Worm (Caenorhabditis elegans) whole organism, midembryonic: ENCODE data around the gene F46B6.12.

Experiments used
- T22C8.4 ChIP-seq: fragments of 200-800 bp; sonication (Bioruptor generic); IDR thresholded peaks from 2 replicates; pipeline ENCODE4 v1.3.6; 2022; ENCODE audit warnings: missing genetic modification characterization, missing compliant biosample characterization
- cog-1 ChIP-seq: sonication (generic microtip); optimal IDR thresholded peaks from 2 replicates; lab custom pipeline; 2016; ENCODE audit warnings: missing genetic modification characterization, missing compliant biosample characterization
- flt-1 ChIP-seq: fragments of 200-800 bp; sonication (Bioruptor generic); IDR thresholded peaks from 2 replicates; pipeline ENCODE4 v1.3.6; 2022; ENCODE audit warnings: missing genetic modification characterization, missing compliant biosample characterization
- klf-2 ChIP-seq: fragments of 200-800 bp; sonication (Bioruptor generic); conservative IDR thresholded peaks from 2 replicates; pipeline ENCODE4 v1.3.6; 2022; ENCODE audit warnings: missing genetic modification reagents, missing genetic modification characterization, missing compliant biosample characterization
- med-1 ChIP-seq: sonication (generic microtip); optimal IDR thresholded peaks from 2 replicates; lab custom pipeline; 2017; ENCODE audit warnings: missing genetic modification characterization, mild to moderate bottlenecking, missing compliant biosample characterization, antibody characterized with exemption, missing genetic modification reagents; ENCODE audit not compliant: insufficient read depth
- ref-1 ChIP-seq: fragments of 200-800 bp; sonication (Bioruptor generic); conservative IDR thresholded peaks from 2 replicates; pipeline ENCODE4 v1.3.6; 2022; ENCODE audit warnings: missing genetic modification reagents, missing genetic modification characterization, missing compliant biosample characterization
- tab-1 ChIP-seq: fragments of 200-800 bp; sonication (Bioruptor generic); IDR thresholded peaks from 2 replicates; pipeline ENCODE4 v1.3.6; 2022; ENCODE audit warnings: missing genetic modification characterization, missing compliant biosample characterization
- ztf-23 ChIP-seq: fragments of 200-800 bp; sonication (Bioruptor generic); IDR thresholded peaks from 2 replicates; pipeline ENCODE4 v1.3.6; 2022; ENCODE audit warnings: missing genetic modification reagents, missing genetic modification characterization, missing compliant biosample characterization
- ztf-29 ChIP-seq: fragments of 200-800 bp; sonication (Bioruptor generic); IDR thresholded peaks from 2 replicates; pipeline ENCODE4 v1.3.6; 2022; ENCODE audit warnings: missing genetic modification reagents, missing genetic modification characterization, missing compliant biosample characterization

F46B6.12 gene

DNA sequence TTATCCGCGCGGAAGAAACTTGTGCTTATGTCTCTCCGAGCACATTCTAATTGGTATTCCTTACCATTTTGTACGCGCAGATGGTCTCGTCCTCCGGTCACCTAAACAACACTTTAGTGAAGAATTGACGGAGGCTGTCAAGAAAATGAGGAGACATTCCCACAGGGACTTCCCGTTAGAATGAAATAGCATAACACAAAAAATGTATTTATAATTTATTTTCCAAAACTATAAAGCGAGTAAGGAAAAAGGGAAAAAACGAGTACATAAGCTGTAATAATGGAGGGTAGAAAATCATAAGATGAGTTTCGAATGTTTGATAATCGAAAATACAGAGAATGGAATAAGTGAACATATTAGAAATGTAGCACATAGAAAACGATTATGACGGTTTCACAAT lies at the start of gene F46B6.12:
TSS of gene F46B6.12 (minus strand) at position 101 of the 400 bp plus-strand sequence.
- TF ChIP-seq tab-1 (GFP tag; lab: Robert Waterston, UW), result no peak
- TF ChIP-seq T22C8.4 (GFP tag; lab: Robert Waterston, UW), result no peak
- no peak for TF ChIP-seq ref-1 (GFP tag; lab: Robert Waterston, UW)
- no peak for TF ChIP-seq klf-2 (GFP tag; lab: Robert Waterston, UW)
- no peak for TF ChIP-seq flt-1 (GFP tag; lab: Robert Waterston, UW)
- no peak for TF ChIP-seq ztf-23 (GFP tag; lab: Robert Waterston, UW)
- no peak for TF ChIP-seq cog-1
- TF ChIP-seq ztf-29 (GFP tag; lab: Robert Waterston, UW), result no peak

DNA sequence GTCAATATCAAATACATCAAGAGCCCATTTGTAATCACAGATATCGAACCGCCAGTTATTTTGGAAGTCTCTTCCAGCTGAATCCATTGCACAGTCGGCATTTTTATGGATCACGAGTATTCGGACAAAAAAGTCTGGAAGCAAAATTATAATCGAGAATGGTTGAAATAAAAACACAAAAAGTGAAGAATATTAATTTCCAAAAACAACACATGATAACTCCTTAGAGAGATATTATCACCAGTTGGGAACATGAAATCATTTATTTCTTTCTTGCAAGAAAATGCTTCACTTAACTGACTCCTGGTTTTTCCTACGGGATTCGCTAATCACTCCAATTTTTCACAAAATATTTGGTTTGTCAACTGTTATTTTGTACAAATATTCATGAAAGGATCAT lies 48.5 kb upstream of the F46B6.12 start, which contains the start of gene str-2:
TSS of gene str-2 (minus strand) at position 101 of the 400 bp plus-strand sequence.
- TF ChIP-seq flt-1 (GFP tag; lab: Robert Waterston, UW), result no peak
- TF ChIP-seq med-1 (GFP tag; lab: Kevin White, UChicago), result no peak
- no peak for TF ChIP-seq ref-1 (GFP tag; lab: Robert Waterston, UW)
- TF ChIP-seq ztf-29 (GFP tag; lab: Robert Waterston, UW), result no peak
- no peak for TF ChIP-seq ztf-23 (GFP tag; lab: Robert Waterston, UW)
- TF ChIP-seq tab-1 (GFP tag; lab: Robert Waterston, UW), result no peak
- no peak for TF ChIP-seq cog-1
- TF ChIP-seq T22C8.4 (GFP tag; lab: Robert Waterston, UW), result no peak
- TF ChIP-seq klf-2 (GFP tag; lab: Robert Waterston, UW), result no peak

DNA sequence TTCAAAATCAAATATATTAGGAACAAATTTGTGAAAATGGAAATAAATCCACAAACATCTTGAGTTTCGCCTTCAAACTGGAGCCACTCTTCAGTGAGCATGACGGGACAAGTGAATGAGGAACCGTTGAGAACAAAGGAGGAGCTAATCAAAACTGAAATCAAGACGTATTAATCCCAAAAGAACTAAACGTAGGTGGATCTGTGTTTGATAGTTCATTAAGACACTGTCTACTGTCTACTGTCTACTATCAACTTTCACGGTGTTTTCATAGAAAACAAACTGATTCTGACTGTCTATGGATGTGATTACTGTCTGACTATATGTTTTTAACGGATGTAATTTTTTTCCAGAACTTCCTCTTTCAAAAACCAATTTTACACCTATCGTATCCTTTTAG lies 46.1 kb upstream of the F46B6.12 start, which contains the start of gene str-193:
TSS of gene str-193 (minus strand) at position 101 of the 400 bp plus-strand sequence.
- no peak for TF ChIP-seq T22C8.4 (GFP tag; lab: Robert Waterston, UW)
- no peak for TF ChIP-seq flt-1 (GFP tag; lab: Robert Waterston, UW)
- no peak for TF ChIP-seq med-1 (GFP tag; lab: Kevin White, UChicago)
- no peak for TF ChIP-seq ztf-29 (GFP tag; lab: Robert Waterston, UW)
- TF ChIP-seq cog-1, result no peak
- TF ChIP-seq ztf-23 (GFP tag; lab: Robert Waterston, UW), result no peak
- TF ChIP-seq tab-1 (GFP tag; lab: Robert Waterston, UW), result no peak
- no peak for TF ChIP-seq klf-2 (GFP tag; lab: Robert Waterston, UW)

DNA sequence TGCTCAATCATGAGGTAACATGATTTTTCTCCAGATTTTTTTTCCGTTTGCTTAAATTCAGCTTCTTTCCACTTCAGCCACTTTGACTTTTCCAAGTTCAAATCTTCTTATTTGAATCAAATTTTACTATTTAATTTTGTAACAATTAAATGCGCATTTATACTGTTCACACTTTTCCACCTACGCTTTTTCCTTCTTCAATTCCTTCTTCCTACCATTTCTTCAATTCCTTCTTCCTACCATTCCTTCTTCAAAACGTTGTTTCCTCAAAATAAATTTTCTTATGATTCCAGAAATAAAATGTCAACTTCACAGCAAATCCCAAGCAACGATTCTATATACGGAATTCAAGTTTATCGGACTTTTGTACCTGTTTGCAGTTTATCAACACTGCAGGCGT lies 40.8 kb upstream of the F46B6.12 start, which contains the start of gene sru-31:
TSS of gene sru-31 (plus strand) at position 301 of the 400 bp plus-strand sequence.
- TF ChIP-seq T22C8.4 (GFP tag; lab: Robert Waterston, UW) (no peak), ref-1 (GFP tag; lab: Robert Waterston, UW) (no peak), med-1 (GFP tag; lab: Kevin White, UChicago) (no peak), flt-1 (GFP tag; lab: Robert Waterston, UW) (no peak), tab-1 (GFP tag; lab: Robert Waterston, UW) (no peak), klf-2 (GFP tag; lab: Robert Waterston, UW) (no peak), ztf-29 (GFP tag; lab: Robert Waterston, UW) (no peak), cog-1 (no peak), ztf-23 (GFP tag; lab: Robert Waterston, UW) (no peak)

DNA sequence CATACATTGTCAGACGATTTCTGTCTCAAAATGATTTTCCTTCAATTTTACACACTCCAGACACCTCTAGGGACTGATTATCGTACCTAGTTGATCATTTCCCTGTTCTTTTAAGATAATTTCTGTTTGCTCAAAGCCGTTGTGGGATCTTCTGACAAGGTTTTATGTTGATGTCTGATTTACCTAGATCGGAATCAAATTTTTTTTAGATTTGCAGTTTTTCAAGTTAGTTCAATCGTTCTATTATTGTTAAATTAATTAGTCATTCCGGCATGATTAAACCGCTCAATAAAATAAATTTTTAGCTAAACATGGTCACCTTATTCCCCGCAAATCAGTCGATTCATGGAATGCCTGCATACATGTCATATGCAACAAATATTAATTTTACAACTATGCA lies 37.9 kb upstream of the F46B6.12 start, which contains the start of gene sru-30:
TSS of gene sru-30 (plus strand) at position 301 of the 400 bp plus-strand sequence.
- TF ChIP-seq flt-1 (GFP tag; lab: Robert Waterston, UW), result no peak
- no peak for TF ChIP-seq tab-1 (GFP tag; lab: Robert Waterston, UW)
- TF ChIP-seq ref-1 (GFP tag; lab: Robert Waterston, UW), result no peak
- TF ChIP-seq T22C8.4 (GFP tag; lab: Robert Waterston, UW), result no peak
- TF ChIP-seq klf-2 (GFP tag; lab: Robert Waterston, UW), result no peak
- TF ChIP-seq cog-1, result no peak
- no peak for TF ChIP-seq ztf-23 (GFP tag; lab: Robert Waterston, UW)
- TF ChIP-seq med-1 (GFP tag; lab: Kevin White, UChicago), result no peak
- no peak for TF ChIP-seq ztf-29 (GFP tag; lab: Robert Waterston, UW)

DNA sequence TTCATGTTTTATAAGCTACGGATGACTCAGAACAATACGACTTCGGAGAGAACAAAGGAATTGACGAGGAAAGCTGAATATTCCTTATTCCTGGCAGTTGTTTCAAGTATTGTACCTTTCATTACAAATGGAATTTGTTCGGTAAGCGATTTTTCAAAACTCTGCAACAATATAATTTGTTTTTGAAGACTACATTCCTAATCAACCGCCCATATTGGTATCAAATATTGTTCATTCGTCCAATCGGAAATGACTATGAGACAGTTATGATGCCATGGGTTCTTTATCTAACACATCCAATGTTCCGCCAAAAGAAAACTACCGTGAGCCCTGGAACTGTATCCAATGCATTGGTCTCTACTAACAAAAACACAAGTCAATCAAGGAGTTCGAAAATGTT lies 36.6 kb upstream of the F46B6.12 start:
- no peak for TF ChIP-seq T22C8.4 (GFP tag; lab: Robert Waterston, UW)
- TF ChIP-seq med-1 (GFP tag; lab: Kevin White, UChicago), result no peak
- TF ChIP-seq tab-1 (GFP tag; lab: Robert Waterston, UW), result no peak
- TF ChIP-seq ref-1 (GFP tag; lab: Robert Waterston, UW), result no peak
- no peak for TF ChIP-seq klf-2 (GFP tag; lab: Robert Waterston, UW)
- no peak for TF ChIP-seq ztf-29 (GFP tag; lab: Robert Waterston, UW)
- no peak for TF ChIP-seq flt-1 (GFP tag; lab: Robert Waterston, UW)
- no peak for TF ChIP-seq ztf-23 (GFP tag; lab: Robert Waterston, UW)
- no peak for TF ChIP-seq cog-1

DNA sequence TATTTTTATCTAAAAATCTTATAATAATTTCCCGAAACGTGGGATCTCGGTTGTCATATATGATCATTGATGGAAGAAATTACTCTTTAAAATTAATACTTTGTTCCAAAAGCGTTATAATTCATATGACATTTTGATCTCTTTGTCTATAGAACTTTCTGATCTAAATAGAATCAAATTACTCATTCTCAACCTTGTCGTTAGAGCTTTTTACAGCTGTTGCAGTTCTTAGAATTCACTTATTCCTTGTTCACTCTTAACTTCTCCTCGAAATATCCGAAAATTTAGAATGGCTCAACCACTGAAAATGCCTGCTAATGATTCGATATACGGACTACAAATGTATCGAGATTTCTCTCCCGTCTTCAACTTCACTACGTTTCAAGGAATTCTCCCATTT lies 35.5 kb upstream of the F46B6.12 start, which contains the start of gene sru-29:
TSS of gene sru-29 (plus strand) at position 301 of the 400 bp plus-strand sequence.
- TF ChIP-seq ztf-23 (GFP tag; lab: Robert Waterston, UW) (no peak), med-1 (GFP tag; lab: Kevin White, UChicago) (no peak), tab-1 (GFP tag; lab: Robert Waterston, UW) (no peak), T22C8.4 (GFP tag; lab: Robert Waterston, UW) (no peak), flt-1 (GFP tag; lab: Robert Waterston, UW) (no peak), klf-2 (GFP tag; lab: Robert Waterston, UW) (no peak), cog-1 (no peak), ref-1 (GFP tag; lab: Robert Waterston, UW) (no peak), ztf-29 (GFP tag; lab: Robert Waterston, UW) (no peak)

DNA sequence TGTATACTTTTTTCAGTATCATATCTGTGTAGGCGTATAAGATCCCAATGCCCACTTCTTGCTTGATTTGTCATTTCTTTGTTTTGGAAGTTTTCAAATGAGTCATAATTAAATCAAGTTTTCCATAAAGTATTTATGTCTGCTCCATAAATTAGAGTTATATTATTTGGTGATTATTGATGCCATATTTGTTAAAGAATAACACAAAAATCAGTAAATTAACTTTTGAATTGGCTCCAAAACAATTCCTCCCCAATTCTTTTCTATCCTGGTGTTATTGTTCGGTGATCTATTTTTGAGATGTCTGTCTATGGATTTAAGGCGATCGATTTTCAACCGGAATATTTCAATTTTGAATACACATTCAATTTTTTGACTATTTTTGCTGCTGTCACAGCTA lies 29.5 kb upstream of the F46B6.12 start, which contains the start of gene sru-37:
TSS of gene sru-37 (plus strand) at position 301 of the 400 bp plus-strand sequence.
- TF ChIP-seq ref-1 (GFP tag; lab: Robert Waterston, UW) (no peak), T22C8.4 (GFP tag; lab: Robert Waterston, UW) (no peak), ztf-29 (GFP tag; lab: Robert Waterston, UW) (no peak), ztf-23 (GFP tag; lab: Robert Waterston, UW) (no peak), klf-2 (GFP tag; lab: Robert Waterston, UW) (no peak), tab-1 (GFP tag; lab: Robert Waterston, UW) (no peak), flt-1 (GFP tag; lab: Robert Waterston, UW) (no peak), cog-1 (no peak), med-1 (GFP tag; lab: Kevin White, UChicago) (no peak)
